Fruit fly (Drosophila melanogaster): Measurements from ENCODE around the gene Cp36.
A peak's percentile ranks its signal among the peaks of the same experiment; 100 is the strongest.

DNA sequence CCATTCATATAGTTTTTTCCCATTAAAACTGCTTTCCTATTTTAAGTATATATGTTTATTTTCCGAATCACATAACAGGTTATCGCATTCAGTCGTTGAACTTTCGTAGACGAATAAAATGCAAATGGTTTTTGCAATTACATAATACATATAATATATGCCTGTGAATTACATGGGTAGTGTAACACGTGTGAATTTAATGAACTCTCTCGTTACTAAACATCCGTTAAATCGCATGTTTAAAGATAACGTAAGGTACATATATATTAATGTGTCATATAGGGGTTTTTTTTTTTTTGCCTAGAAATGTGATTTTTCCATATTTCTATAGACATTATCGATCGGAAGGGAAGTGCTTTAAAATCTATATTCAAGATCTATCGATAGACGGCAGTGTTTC lies 9.5 kb upstream of the Cp36 start:
- TF ChIP-seq usp (GFP tag; optimal IDR thresholded peaks at IDR 0.05): no peak
- TF ChIP-seq Mio (GFP tag; optimal IDR thresholded peaks at IDR 0.05): no peak
- TF ChIP-seq dl (GFP tag; optimal IDR thresholded peaks at IDR 0.05; ENCODE audit: insufficient read depth in 1 of 2, partially characterized antibody in 2 of 2): no peak
- TF ChIP-seq Rel (GFP tag; optimal IDR thresholded peaks at IDR 0.05): no peak
- peak; percentile 84 for TF ChIP-seq Rel (tag; optimal IDR thresholded peaks at IDR 0.05)
- no peak for TF ChIP-seq jim (GFP tag; optimal IDR thresholded peaks at IDR 0.05)
